Worm (Caenorhabditis elegans) whole organism, L1 larva: ENCODE data around the gene C07A4.3.

Experiments used
- C16A3.4 ChIP-seq: fragments of 150-350 bp; optimal IDR thresholded peaks from 2 replicates; lab custom pipeline; 2014; ENCODE audit warnings: missing biosample characterization, missing genetic modification characterization
- C34B4.2 ChIP-seq: sonication (generic microtip); optimal IDR thresholded peaks from 2 replicates; lab custom pipeline; 2017; ENCODE audit warnings: mild to moderate bottlenecking, missing genetic modification characterization, missing compliant biosample characterization
- F16B12.6 ChIP-seq: fragments of 150-350 bp; optimal IDR thresholded peaks from 2 replicates; lab custom pipeline; 2014; ENCODE audit warnings: missing biosample characterization, missing genetic modification characterization
- Y116A8C.19 ChIP-seq: sonication (generic microtip); optimal IDR thresholded peaks from 2 replicates; lab custom pipeline; 2016; ENCODE audit warnings: missing compliant biosample characterization, missing genetic modification characterization, borderline replicate concordance
- aha-1 ChIP-seq: fragments of 150-350 bp; optimal IDR thresholded peaks from 2 replicates; lab custom pipeline; 2014; ENCODE audit warnings: missing biosample characterization, missing genetic modification characterization
- aly-2 ChIP-seq: fragments of 150-350 bp; optimal IDR thresholded peaks from 2 replicates; lab custom pipeline; 2014; ENCODE audit warnings: missing biosample characterization, missing genetic modification characterization
- ama-1 ChIP-seq: fragments of 150-350 bp; optimal IDR thresholded peaks from 2 replicates; lab custom pipeline; 2014
- blmp-1 ChIP-seq: fragments of 150-350 bp; optimal IDR thresholded peaks from 2 replicates; lab custom pipeline; 2014; ENCODE audit warnings: missing biosample characterization, missing genetic modification characterization
- ceh-63 ChIP-seq: fragments of 200-800 bp; sonication (Bioruptor generic); optimal IDR thresholded peaks from 2 replicates; lab custom pipeline; 2018; ENCODE audit warnings: mild to moderate bottlenecking, missing genetic modification characterization, missing compliant biosample characterization
- ceh-82 ChIP-seq, 3 experiments: fragments of 150-350 bp in 1 of 3; sonication (generic microtip) in 2 of 3; optimal IDR thresholded peaks; 2 replicates each; lab custom pipeline; 2014 to 2017; ENCODE audit warnings: missing biosample characterization in 3 of 3, missing genetic modification characterization in 3 of 3
- ceh-88 ChIP-seq: fragments of 200-800 bp; sonication (Bioruptor generic); IDR thresholded peaks from 2 replicates; pipeline ENCODE4 v1.3.6; 2022; ENCODE audit warnings: missing genetic modification characterization, missing compliant biosample characterization
- ces-1 ChIP-seq: fragments of 150-350 bp; optimal IDR thresholded peaks from 2 replicates; lab custom pipeline; 2014; ENCODE audit warnings: missing biosample characterization, missing genetic modification reagents, missing genetic modification characterization
- dpl-1 ChIP-seq, 3 experiments: fragments of 150-350 bp in 2 of 3; sonication (generic microtip) in 1 of 3; optimal IDR thresholded peaks; 2 replicates each; lab custom pipeline; 2014 to 2017; ENCODE audit warnings: missing biosample characterization in 3 of 3, missing genetic modification characterization in 3 of 3, missing genetic modification reagents in 3 of 3
- efl-1 ChIP-seq, 4 experiments: fragments of 150-350 bp; optimal IDR thresholded peaks in 3 of 4; peaks in 1 of 4; 1 replicate in 1 of 4; 2 replicates in 3 of 4; lab custom pipeline; 2014; ENCODE audit warnings: missing biosample characterization in 2 of 4, missing genetic modification characterization in 2 of 4, missing genetic modification reagents in 2 of 4
- efl-3 ChIP-seq: fragments of 200-800 bp; sonication (Bioruptor generic); optimal IDR thresholded peaks from 2 replicates; lab custom pipeline; 2018; ENCODE audit warnings: mild to moderate bottlenecking, missing genetic modification characterization, missing compliant biosample characterization
- egl-27 ChIP-seq, 2 experiments: fragments of 150-350 bp in 1 of 2; sonication (generic microtip); optimal IDR thresholded peaks; 3 replicates each; lab custom pipeline; 2017 to 2018; ENCODE audit warnings: missing biosample characterization in 2 of 2, missing genetic modification characterization in 2 of 2, missing genetic modification reagents in 2 of 2
- ets-5 ChIP-seq: fragments of 200-800 bp; sonication (Bioruptor generic); IDR thresholded peaks from 2 replicates; pipeline ENCODE4 v1.3.6; 2022; ENCODE audit warnings: missing genetic modification characterization, missing compliant biosample characterization
- fkh-10 ChIP-seq: sonication (generic microtip); optimal IDR thresholded peaks from 2 replicates; lab custom pipeline; 2017; ENCODE audit warnings: missing biosample characterization, missing genetic modification reagents, missing genetic modification characterization
- fkh-4 ChIP-seq: sonication (generic microtip); optimal IDR thresholded peaks from 2 replicates; lab custom pipeline; 2016; ENCODE audit warnings: missing compliant biosample characterization, missing genetic modification characterization, borderline replicate concordance
- fkh-8 ChIP-seq: sonication (generic microtip); optimal IDR thresholded peaks from 2 replicates; lab custom pipeline; 2016; ENCODE audit warnings: mild to moderate bottlenecking, missing genetic modification characterization, missing compliant biosample characterization
- grh-1 ChIP-seq: fragments of 200-800 bp; sonication (Bioruptor generic); IDR thresholded peaks from 2 replicates; pipeline ENCODE4 v1.3.6; 2022; ENCODE audit warnings: missing genetic modification reagents, missing genetic modification characterization, missing compliant biosample characterization
- hlh-4 ChIP-seq: sonication (generic microtip); optimal IDR thresholded peaks from 2 replicates; lab custom pipeline; 2016; ENCODE audit warnings: mild to moderate bottlenecking, missing genetic modification characterization, missing compliant biosample characterization
- irx-1 ChIP-seq: sonication (generic microtip); optimal IDR thresholded peaks from 2 replicates; lab custom pipeline; 2016; ENCODE audit warnings: missing genetic modification characterization, missing compliant biosample characterization
- isw-1 ChIP-seq: fragments of 200-800 bp; sonication (Bioruptor generic); IDR thresholded peaks from 2 replicates; pipeline ENCODE4 v1.3.6; 2022; ENCODE audit warnings: missing genetic modification characterization, missing compliant biosample characterization
- jun-1 ChIP-seq: fragments of 150-350 bp; optimal IDR thresholded peaks from 2 replicates; lab custom pipeline; 2014; ENCODE audit warnings: missing biosample characterization, missing genetic modification reagents, missing genetic modification characterization
- lin-15B ChIP-seq: fragments of 150-350 bp; sonication (generic microtip); optimal IDR thresholded peaks from 3 replicates; lab custom pipeline; 2014; ENCODE audit warnings: missing biosample characterization, missing genetic modification characterization
- lir-3 ChIP-seq: sonication (generic microtip); optimal IDR thresholded peaks from 2 replicates; lab custom pipeline; 2016; ENCODE audit warnings: mild to moderate bottlenecking, missing genetic modification characterization, moderate library complexity, missing compliant biosample characterization; ENCODE audit not compliant: poor library complexity
- lsy-2 ChIP-seq, 2 experiments: fragments of 150-350 bp; optimal IDR thresholded peaks; 2 replicates each; lab custom pipeline; 2014; ENCODE audit warnings: missing biosample characterization in 2 of 2, missing genetic modification characterization in 2 of 2
- mab-9 ChIP-seq: fragments of 200-800 bp; sonication (Bioruptor generic); IDR thresholded peaks from 2 replicates; pipeline ENCODE4 v1.3.6; 2022; ENCODE audit warnings: missing genetic modification reagents, missing genetic modification characterization, missing compliant biosample characterization
- mep-1 ChIP-seq: fragments of 150-350 bp; optimal IDR thresholded peaks from 2 replicates; lab custom pipeline; 2014; ENCODE audit warnings: missing biosample characterization, missing genetic modification characterization
- nhr-20 ChIP-seq: sonication (generic microtip); optimal IDR thresholded peaks from 2 replicates; lab custom pipeline; 2016; ENCODE audit warnings: mild to moderate bottlenecking, missing genetic modification characterization, missing compliant biosample characterization
- nhr-237 ChIP-seq: fragments of 150-350 bp; optimal IDR thresholded peaks from 2 replicates; lab custom pipeline; 2014; ENCODE audit warnings: missing biosample characterization, missing genetic modification characterization
- nhr-71 ChIP-seq: sonication (generic microtip); optimal IDR thresholded peaks from 2 replicates; lab custom pipeline; 2016; ENCODE audit warnings: mild to moderate bottlenecking, missing genetic modification characterization, moderate library complexity, missing compliant biosample characterization
- nhr-84 ChIP-seq: sonication (generic microtip); optimal IDR thresholded peaks from 2 replicates; lab custom pipeline; 2017; ENCODE audit warnings: missing biosample characterization, missing genetic modification characterization
- pag-3 ChIP-seq: sonication (generic microtip); optimal IDR thresholded peaks from 2 replicates; lab custom pipeline; 2017; ENCODE audit warnings: missing genetic modification characterization, mild to moderate bottlenecking, missing compliant biosample characterization, antibody characterized with exemption, borderline replicate concordance; ENCODE audit not compliant: insufficient read depth
- pax-3 ChIP-seq: fragments of 200-800 bp; sonication (Bioruptor generic); optimal IDR thresholded peaks from 2 replicates; lab custom pipeline; 2018; ENCODE audit warnings: mild to moderate bottlenecking, missing genetic modification characterization, moderate library complexity, missing compliant biosample characterization
- pqm-1 ChIP-seq: sonication (generic microtip); optimal IDR thresholded peaks from 3 replicates; lab custom pipeline; 2017; ENCODE audit warnings: missing biosample characterization, missing genetic modification characterization
- rnt-1 ChIP-seq: sonication (generic microtip); optimal IDR thresholded peaks from 2 replicates; lab custom pipeline; 2016; ENCODE audit warnings: mild to moderate bottlenecking, missing genetic modification characterization, moderate library complexity, missing compliant biosample characterization
- snu-23 ChIP-seq: sonication (generic microtip); optimal IDR thresholded peaks from 2 replicates; lab custom pipeline; 2016; ENCODE audit warnings: missing genetic modification characterization, missing compliant biosample characterization
- sptf-1 ChIP-seq: fragments of 150-350 bp; optimal IDR thresholded peaks from 2 replicates; lab custom pipeline; 2014; ENCODE audit warnings: missing biosample characterization, missing genetic modification characterization
- sup-37 ChIP-seq: fragments of 200-800 bp; sonication (Bioruptor generic); optimal IDR thresholded peaks from 2 replicates; lab custom pipeline; 2018; ENCODE audit warnings: mild to moderate bottlenecking, missing genetic modification characterization, missing compliant biosample characterization
- swsn-7 ChIP-seq: sonication (generic microtip); optimal IDR thresholded peaks from 2 replicates; lab custom pipeline; 2016; ENCODE audit warnings: missing genetic modification characterization, missing compliant biosample characterization
- tlp-1 ChIP-seq: fragments of 150-350 bp; optimal IDR thresholded peaks from 2 replicates; lab custom pipeline; 2014; ENCODE audit warnings: missing biosample characterization, missing genetic modification characterization
- unc-130 ChIP-seq: fragments of 150-350 bp; optimal IDR thresholded peaks from 2 replicates; lab custom pipeline; 2017; ENCODE audit warnings: missing biosample characterization, missing genetic modification characterization, inconsistent platforms
- unc-30 ChIP-seq: sonication (generic microtip); optimal IDR thresholded peaks from 2 replicates; lab custom pipeline; 2017; ENCODE audit warnings: missing biosample characterization, missing genetic modification characterization
- unc-62 ChIP-seq: fragments of 150-350 bp; optimal IDR thresholded peaks from 2 replicates; lab custom pipeline; 2014; ENCODE audit warnings: missing biosample characterization, missing genetic modification reagents, missing genetic modification characterization
- unc-86 ChIP-seq: sonication (generic microtip); optimal IDR thresholded peaks from 2 replicates; lab custom pipeline; 2016; ENCODE audit warnings: missing genetic modification characterization, missing compliant biosample characterization
- unc-98 ChIP-seq: fragments of 200-800 bp; sonication (Bioruptor generic); IDR thresholded peaks from 2 replicates; pipeline ENCODE4 v1.3.6; 2022; ENCODE audit warnings: missing genetic modification characterization, missing compliant biosample characterization
- zag-1 ChIP-seq: fragments of 150-350 bp; optimal IDR thresholded peaks from 2 replicates; lab custom pipeline; 2014; ENCODE audit warnings: missing biosample characterization, missing genetic modification characterization
- ztf-4 ChIP-seq: fragments of 150-350 bp; optimal IDR thresholded peaks from 2 replicates; lab custom pipeline; 2014; ENCODE audit warnings: missing biosample characterization, missing genetic modification characterization

The C07A4.3 gene

DNA sequence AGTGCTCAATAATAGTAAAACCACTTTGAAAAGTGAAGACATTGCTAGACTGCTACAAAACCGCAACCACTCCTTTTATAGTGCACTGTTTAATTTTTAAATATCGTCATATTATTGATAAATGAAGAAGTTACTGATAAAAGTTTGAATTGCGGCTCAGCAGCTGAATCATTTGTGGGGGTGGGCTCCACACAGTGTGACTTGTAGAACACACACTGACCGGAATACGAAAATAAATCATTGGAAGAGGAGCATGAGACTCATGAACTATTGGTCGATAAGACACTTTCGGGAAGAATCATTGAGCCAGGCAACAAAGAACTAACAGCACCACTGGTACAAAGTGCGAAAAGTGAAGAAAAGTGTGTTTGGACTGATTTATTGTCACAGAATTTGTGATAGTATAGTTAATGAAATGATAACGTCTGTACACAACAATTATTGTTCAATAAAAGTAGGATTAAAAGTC lies 32.8 kb upstream of the C07A4.3 start, which contains the start of gene oac-14 (continued):
- TF ChIP-seq nhr-71 (tag; lab: Kevin White, UChicago): peak; percentile 60
- TF ChIP-seq Y116A8C.19 (tag; lab: Kevin White, UChicago): no peak
- TF ChIP-seq nhr-20 (tag; lab: Kevin White, UChicago): peak; percentile 73

DNA sequence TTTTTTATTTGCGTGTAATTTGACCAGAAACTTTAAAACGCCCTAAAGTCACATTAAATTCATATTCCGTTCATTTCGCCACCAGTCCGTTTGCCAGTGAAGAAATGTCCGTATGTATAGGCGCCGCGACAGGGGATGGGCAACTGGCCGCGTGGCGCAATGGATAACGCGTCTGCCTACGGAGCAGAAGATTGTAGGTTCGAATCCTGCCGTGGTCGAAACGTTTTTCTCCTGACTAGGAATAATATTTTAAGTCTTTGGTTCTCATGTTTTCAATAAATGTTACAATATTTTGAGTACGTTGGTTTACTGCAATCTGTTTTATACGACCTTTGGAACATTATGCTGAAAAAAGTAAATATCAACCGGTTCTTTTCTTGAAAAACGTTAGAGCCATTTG lies 29.8 kb upstream of the C07A4.3 start:
- TF ChIP-seq irx-1 (peak; percentile 47), isw-1 (GFP tag; lab: Robert Waterston, UW) (no peak), grh-1 (no peak), unc-130 (tag; lab: Kevin White, UChicago) (no peak), C34B4.2 (no peak), swsn-7 (peak; percentile 66), sptf-1 (tag; lab: Kevin White, UChicago) (no peak), nhr-20 (tag; lab: Kevin White, UChicago) (peak; percentile 72), fkh-8 (tag; lab: Kevin White, UChicago) (no peak), snu-23 (GFP tag; lab: Kevin White, UChicago) (peak; percentile 77), unc-98 (0 out of 2 replicates have a peak, but pooled peaks have one; percentile 18), mab-9 (GFP tag; lab: Robert Waterston, UW) (no peak), tlp-1 (no peak), dpl-1 (GFP tag; optimal IDR thresholded peaks at IDR 0.05; lab: Kevin White, UChicago) (no peak), sup-37 (GFP tag; lab: Kevin White, UChicago) (peak; percentile 1), lir-3 (peak; percentile 49), ets-5 (GFP tag; lab: Robert Waterston, UW) (no peak), blmp-1 (tag; lab: Kevin White, UChicago) (no peak), C16A3.4 (tag; lab: Kevin White, UChicago) (peak; percentile 38), ceh-88 (GFP tag; lab: Robert Waterston, UW) (peak; percentile 21; the same call in 1 of the 2 replicates), pqm-1 (no peak), Y116A8C.19 (tag; lab: Kevin White, UChicago) (no peak), F16B12.6 (tag; lab: Kevin White, UChicago) (no peak), aha-1 (tag; lab: Kevin White, UChicago) (no peak), unc-62 (GFP tag; lab: Kevin White, UChicago) (no peak), unc-86 (tag; lab: Kevin White, UChicago) (peak; percentile 8), ces-1 (GFP tag; lab: Kevin White, UChicago) (no peak), pag-3 (tag; lab: Kevin White, UChicago) (no peak), jun-1 (tag; lab: Kevin White, UChicago) (peak; percentile 29), pax-3 (tag; lab: Kevin White, UChicago) (peak; percentile 1), fkh-10 (GFP tag; lab: Kevin White, UChicago) (peak; percentile 11), mep-1 (tag; lab: Kevin White, UChicago) (peak; percentile 53), rnt-1 (tag; lab: Kevin White, UChicago) (peak; percentile 51), nhr-237 (tag; lab: Kevin White, UChicago) (no peak), zag-1 (tag; lab: Kevin White, UChicago) (no peak), ceh-63 (GFP tag; lab: Kevin White, UChicago) (no peak), unc-30 (tag; lab: Kevin White, UChicago) (no peak), lsy-2 (tag; optimal IDR thresholded peaks at IDR 0.05; lab: Kevin White, UChicago) (peak; percentile 32 to 53), ama-1 (lab: Kevin White, UChicago) (no peak), ceh-82 (tag; optimal IDR thresholded peaks at IDR 0.05; lab: Kevin White, UChicago) (peak in 2 of 3 experiments; percentile 22 to 35), fkh-4 (tag; lab: Kevin White, UChicago) (no peak), hlh-4 (tag; lab: Kevin White, UChicago) (no peak), nhr-84 (tag; lab: Kevin White, UChicago) (no peak), efl-3 (GFP tag; lab: Kevin White, UChicago) (peak; percentile 25), lin-15B (tag; lab: Kevin White, UChicago) (no peak), ztf-4 (tag; lab: Kevin White, UChicago) (no peak), aly-2 (tag; lab: Kevin White, UChicago) (no peak), nhr-71 (tag; lab: Kevin White, UChicago) (peak; percentile 78), efl-1 (optimal IDR thresholded peaks at IDR 0.05; lab: Kevin White, UChicago) (peak in 1 of 2 experiments; percentile 23), efl-1 (GFP tag; optimal IDR thresholded peaks at IDR 0.05 in 1 of 2; lab: Kevin White, UChicago) (peak in 1 of 2 experiments; percentile 86), egl-27 (tag; optimal IDR thresholded peaks at IDR 0.05; lab: Kevin White, UChicago) (no peak)
